Worm (Caenorhabditis elegans) whole organism, young adult: ENCODE measurements around the gene frh-1.

ENCODE experiments used
- F49E8.2 ChIP-seq: sonication (generic microtip); optimal IDR thresholded peaks from 3 replicates; lab custom pipeline; 2017; ENCODE audit warnings: missing genetic modification characterization, mild to moderate bottlenecking, missing compliant biosample characterization, antibody characterized with exemption, moderate library complexity; ENCODE audit not compliant: insufficient read depth
- hlh-26 ChIP-seq: fragments of 200-800 bp; sonication (Bioruptor generic); conservative IDR thresholded peaks from 2 replicates; pipeline ENCODE4 v1.3.6; 2022; ENCODE audit warnings: missing genetic modification reagents, missing genetic modification characterization, missing compliant biosample characterization
- tbp1 ChIP-seq: fragments of 200-800 bp; sonication (Bioruptor generic); optimal IDR thresholded peaks from 2 replicates; lab custom pipeline; 2018; ENCODE audit warnings: mild to moderate bottlenecking, missing genetic modification characterization, missing compliant biosample characterization

- no peak for TF ChIP-seq tbp1 (GFP tag; lab: Kevin White, UChicago)
- TF ChIP-seq hlh-26 (GFP tag; lab: Robert Waterston, UW): no peak
- TF ChIP-seq F49E8.2 (tag; lab: Kevin White, UChicago): no peak
These were observed 16.8 kb downstream of the frh-1 start for ce11 chrII:5933962-5934422.
